2 worm cellular contexts compared by ENCODE assay signal in genomic region chrX:15352871-15353270, ce11.
TF ChIP-seq lines count a peak whose summit lies in the region.

No protein-coding gene starts in this region.

TF ChIP-seq in whole organism, L4 larva, 104 proteins besides CTCF, POLR2A, EP300 and RAD21:
- TF ChIP-seq ceh-82 (tag; optimal IDR thresholded peaks at IDR 0.05; lab: Kevin White, UChicago) (no peak), nhr-28 (tag; optimal IDR thresholded peaks at IDR 0.05; lab: Kevin White, UChicago) (no peak), madf-5 (GFP tag; IDR thresholded peaks at IDR 0.05; lab: Robert Waterston, UW) (peak in 1 of 2 experiments; percentile 42; a peak in 1 of 4 replicates), pqm-1 (tag; optimal IDR thresholded peaks at IDR 0.05; lab: Kevin White, UChicago) (peak; percentile 23), Y48G9A.11 (GFP tag; IDR thresholded peaks at IDR 0.05; lab: Robert Waterston, UW) (peak; percentile 52), unc-62 (GFP tag; optimal IDR thresholded peaks at IDR 0.05 in 1 of 2; lab: Kevin White, UChicago) (peak in 1 of 2 experiments; percentile 19), unc-62 (tag; optimal IDR thresholded peaks at IDR 0.05; lab: Kevin White, UChicago) (no peak), F37D6.2 (tag; optimal IDR thresholded peaks at IDR 0.05; lab: Kevin White, UChicago) (no peak), hif-1 (tag; optimal IDR thresholded peaks at IDR 0.05; lab: Kevin White, UChicago) (no peak), aha-1 (tag; lab: Kevin White, UChicago) (peak; percentile 33), lir-3 (tag; optimal IDR thresholded peaks at IDR 0.05; lab: Kevin White, UChicago) (no peak), hlh-30 (tag; optimal IDR thresholded peaks at IDR 0.05; lab: Kevin White, UChicago; ENCODE audit: insufficient read depth) (peak; percentile 5)
TF ChIP-seq in whole organism, L4 larva: peak in this region for 6.

TF ChIP-seq in whole organism, young adult, 124 proteins besides CTCF, POLR2A, EP300 and RAD21:
- TF ChIP-seq snpc-1.1 (tag; optimal IDR thresholded peaks at IDR 0.05; lab: Kevin White, UChicago; ENCODE audit: insufficient read depth) (no peak), F55B11.4 (tag; optimal IDR thresholded peaks at IDR 0.05; lab: Kevin White, UChicago; ENCODE audit: borderline replicate concordance, insufficient read depth) (no peak), tbp1 (GFP tag; optimal IDR thresholded peaks at IDR 0.05; lab: Kevin White, UChicago) (peak; percentile 20), tlf-1 (GFP tag; optimal IDR thresholded peaks at IDR 0.05; lab: Kevin White, UChicago) (no peak), lag-1 (GFP tag; IDR thresholded peaks at IDR 0.05; lab: Robert Waterston, UW) (no peak), aptf-2 (GFP tag; conservative IDR thresholded peaks at IDR 0.05; lab: Robert Waterston, UW) (no peak), zfh-2 (GFP tag; conservative IDR thresholded peaks at IDR 0.05; lab: Robert Waterston, UW) (0 out of 2 replicates have a peak, but pooled peaks have one; percentile 35), nhr-90 (tag; optimal IDR thresholded peaks at IDR 0.05; lab: Kevin White, UChicago) (no peak), dpff-1 (tag; optimal IDR thresholded peaks at IDR 0.05; lab: Kevin White, UChicago) (no peak), snpc-4 (GFP tag; optimal IDR thresholded peaks at IDR 0.05; lab: Kevin White, UChicago) (no peak), snpc-4 (tag; optimal IDR thresholded peaks at IDR 0.05; lab: Kevin White, UChicago) (no peak), F57A8.1 (GFP tag; optimal IDR thresholded peaks at IDR 0.05; lab: Kevin White, UChicago) (no peak), madf-3 (GFP tag; IDR thresholded peaks at IDR 0.05; lab: Robert Waterston, UW) (no peak), madf-10 (tag; optimal IDR thresholded peaks at IDR 0.05; lab: Kevin White, UChicago) (no peak), K12H6.12 (tag; optimal IDR thresholded peaks at IDR 0.05; lab: Kevin White, UChicago) (no peak), rpc-1 (optimal IDR thresholded peaks at IDR 0.05; lab: Kevin White, UChicago) (peak; percentile 22), rpc-1 (tag; optimal IDR thresholded peaks at IDR 0.05; lab: Kevin White, UChicago) (peak; percentile 61)
